ENCODE assay signal across 6 worm cellular contexts in genomic region chrIV:3646338-3647154, ce11.
TF ChIP-seq lines count a peak whose summit lies in the region.

No protein-coding gene starts in this region.

TF ChIP-seq in whole organism, L1 larva, 84 proteins besides CTCF, POLR2A, EP300 and RAD21:
- no peak for TF ChIP-seq alr-1 (tag; optimal IDR thresholded peaks at IDR 0.05; lab: Kevin White, UChicago; ENCODE audit: borderline replicate concordance)
- peak; percentile 37; the same call in 1 of the 2 replicates for TF ChIP-seq mab-9 (GFP tag; IDR thresholded peaks at IDR 0.05; lab: Robert Waterston, UW)
- no peak for TF ChIP-seq nhr-11 (tag; optimal IDR thresholded peaks at IDR 0.05; lab: Kevin White, UChicago)
- peak; percentile 7 for TF ChIP-seq nhr-85 (tag; lab: Kevin White, UChicago)

TF ChIP-seq in whole organism, L3 larva, 47 proteins besides CTCF, POLR2A, EP300 and RAD21:
- TF ChIP-seq ama-1 (optimal IDR thresholded peaks at IDR 0.05; lab: Kevin White, UChicago): peak; percentile 69
- TF ChIP-seq ceh-28 (tag; optimal IDR thresholded peaks at IDR 0.05; lab: Kevin White, UChicago): peak; percentile 66
- TF ChIP-seq ceh-16 (tag; optimal IDR thresholded peaks at IDR 0.05; lab: Kevin White, UChicago): no peak
TF ChIP-seq in whole organism, L3 larva: peak in this region for 2.

TF ChIP-seq in whole organism, L4 larva, 104 proteins besides CTCF, POLR2A, EP300 and RAD21:
- TF ChIP-seq aly-2 (tag; optimal IDR thresholded peaks at IDR 0.05; lab: Kevin White, UChicago): no peak
- no peak for TF ChIP-seq daf-12 (tag; optimal IDR thresholded peaks at IDR 0.05; lab: Kevin White, UChicago)
- TF ChIP-seq ama-1 (optimal IDR thresholded peaks at IDR 0.05; lab: Kevin White, UChicago): peak; percentile 44
- TF ChIP-seq Y48G9A.11 (GFP tag; IDR thresholded peaks at IDR 0.05; lab: Robert Waterston, UW): no peak
- TF ChIP-seq aha-1 (tag; lab: Kevin White, UChicago): peak; percentile 79
- 0 out of 2 replicates have a peak, but pooled peaks have one; percentile 6 for TF ChIP-seq lin-38 (GFP tag; IDR thresholded peaks at IDR 0.05; lab: Robert Waterston, UW)
- TF ChIP-seq ztf-7 (tag; optimal IDR thresholded peaks at IDR 0.05; lab: Kevin White, UChicago): no peak
- peak; percentile 73 for TF ChIP-seq ceh-28 (tag; optimal IDR thresholded peaks at IDR 0.05; lab: Kevin White, UChicago)
- no peak for TF ChIP-seq ztf-11 (tag; optimal IDR thresholded peaks at IDR 0.05; lab: Kevin White, UChicago)
- peak; percentile 63 for TF ChIP-seq set-16 (GFP tag; IDR thresholded peaks at IDR 0.05; lab: Robert Waterston, UW)
- TF ChIP-seq dve-1 (tag; optimal IDR thresholded peaks at IDR 0.05; lab: Kevin White, UChicago; ENCODE audit: insufficient read depth): no peak
- 0 out of 2 replicates have a peak, but pooled peaks have one; percentile 33 for TF ChIP-seq D1046.2 (GFP tag; IDR thresholded peaks at IDR 0.05; lab: Robert Waterston, UW)
- peak; percentile 1 for TF ChIP-seq mxl-3 (GFP tag; optimal IDR thresholded peaks at IDR 0.05; lab: Kevin White, UChicago)

TF ChIP-seq in whole organism, late embryonic, 69 proteins besides CTCF, POLR2A, EP300 and RAD21:
- TF ChIP-seq elt-4 (tag; optimal IDR thresholded peaks at IDR 0.05; lab: Kevin White, UChicago) (peak; percentile 60), pha-4 (tag; optimal IDR thresholded peaks at IDR 0.05; lab: Kevin White, UChicago) (no peak)

TF ChIP-seq in whole organism, midembryonic, 9 proteins besides CTCF, POLR2A, EP300 and RAD21:
- no peak for TF ChIP-seq flt-1 (GFP tag; IDR thresholded peaks at IDR 0.05; lab: Robert Waterston, UW)
- TF ChIP-seq ztf-29 (GFP tag; IDR thresholded peaks at IDR 0.05; lab: Robert Waterston, UW): no peak
- no peak for TF ChIP-seq tab-1 (GFP tag; IDR thresholded peaks at IDR 0.05; lab: Robert Waterston, UW)
- TF ChIP-seq ztf-23 (GFP tag; IDR thresholded peaks at IDR 0.05; lab: Robert Waterston, UW): no peak
- no peak for TF ChIP-seq ref-1 (GFP tag; conservative IDR thresholded peaks at IDR 0.05; lab: Robert Waterston, UW)
- 0 out of 2 replicates have a peak, but pooled peaks have one; percentile 11 for TF ChIP-seq T22C8.4 (GFP tag; IDR thresholded peaks at IDR 0.05; lab: Robert Waterston, UW)
- TF ChIP-seq med-1 (GFP tag; optimal IDR thresholded peaks at IDR 0.05; lab: Kevin White, UChicago; ENCODE audit: insufficient read depth): no peak
- no peak for TF ChIP-seq cog-1 (tag; optimal IDR thresholded peaks at IDR 0.05; lab: Kevin White, UChicago)

TF ChIP-seq in whole organism, young adult, 124 proteins besides CTCF, POLR2A, EP300 and RAD21:
- TF ChIP-seq ceh-79 (tag; optimal IDR thresholded peaks at IDR 0.05; lab: Kevin White, UChicago) (no peak), ztf-26 (tag; optimal IDR thresholded peaks at IDR 0.05; lab: Kevin White, UChicago) (no peak), atf-7 (tag; optimal IDR thresholded peaks at IDR 0.05; lab: Kevin White, UChicago) (no peak), somi-1 (GFP tag; optimal IDR thresholded peaks at IDR 0.05; lab: Kevin White, UChicago) (no peak), Y53F4B.3 (GFP tag; IDR thresholded peaks at IDR 0.05; lab: Robert Waterston, UW) (no peak), zfh-2 (GFP tag; conservative IDR thresholded peaks at IDR 0.05; lab: Robert Waterston, UW) (peak; percentile 70), ztf-3 (GFP tag; optimal IDR thresholded peaks at IDR 0.05; lab: Kevin White, UChicago) (no peak), ets-4 (GFP tag; optimal IDR thresholded peaks at IDR 0.05; lab: Kevin White, UChicago) (no peak), madf-3 (GFP tag; IDR thresholded peaks at IDR 0.05; lab: Robert Waterston, UW) (no peak)
TF ChIP-seq in whole organism, young adult: peak in this region for 1.
